Worm (Caenorhabditis elegans): ENCODE results near the gene psa-3.

- TF ChIP-seq tbx-8 (GFP tag; optimal IDR thresholded peaks at IDR 0.05) = no peak
- TF ChIP-seq elt-3 (tag; optimal IDR thresholded peaks at IDR 0.05) = no peak
- no peak for TF ChIP-seq nhr-12 (tag; optimal IDR thresholded peaks at IDR 0.05)
- no peak for TF ChIP-seq mls-2 (tag; optimal IDR thresholded peaks at IDR 0.05)
- no peak for TF ChIP-seq lin-32 (GFP tag; optimal IDR thresholded peaks at IDR 0.05)
- TF ChIP-seq nhr-28 (tag; optimal IDR thresholded peaks at IDR 0.05) = no peak
These were observed 31.0 kb downstream of the psa-3 start for ce11 chrX:15438768-15439167.
